Worm (Caenorhabditis elegans): ENCODE data around the gene H14E04.2.
A peak's percentile ranks its signal among the peaks of the same experiment; 100 is the strongest.

H14E04.2 gene

ce11 chrIII:2386483-2386882 lies 10.5 kb downstream of the H14E04.2 start, which contains the start of gene H14E04.3:
TSS of gene H14E04.3 (minus strand) at chrIII:2386583.
- no peak for TF ChIP-seq bed-1 (GFP tag; IDR thresholded peaks at IDR 0.05)
- TF ChIP-seq akir-1 (GFP tag; optimal IDR thresholded peaks at IDR 0.05): no peak
- no peak for TF ChIP-seq hmg-20 (GFP tag; IDR thresholded peaks at IDR 0.05)
- TF ChIP-seq gei-17 (GFP tag; optimal IDR thresholded peaks at IDR 0.05): no peak
- no peak for TF ChIP-seq K11D2.4 (GFP tag; IDR thresholded peaks at IDR 0.05)
- no peak for TF ChIP-seq zfh-2 (GFP tag; conservative IDR thresholded peaks at IDR 0.05)
- no peak for TF ChIP-seq madf-3 (GFP tag; IDR thresholded peaks at IDR 0.05)
- no peak for TF ChIP-seq atf-7 (tag; optimal IDR thresholded peaks at IDR 0.05)
- TF ChIP-seq D2030.7 (GFP tag; IDR thresholded peaks at IDR 0.05): no peak
- no peak for TF ChIP-seq F57A8.1 (GFP tag; optimal IDR thresholded peaks at IDR 0.05)

ce11 chrIII:2391704-2392103 lies 15.7 kb downstream of the H14E04.2 start:
- TF ChIP-seq sptf-2 (GFP tag; optimal IDR thresholded peaks at IDR 0.05): no peak
- TF ChIP-seq rpc-1 (optimal IDR thresholded peaks at IDR 0.05): no peak
- TF ChIP-seq rpc-1 (tag; optimal IDR thresholded peaks at IDR 0.05): no peak
- TF ChIP-seq F57C9.4 (tag; optimal IDR thresholded peaks at IDR 0.05): no peak
- no peak for TF ChIP-seq efl-1 (GFP tag; optimal IDR thresholded peaks at IDR 0.05)
- TF ChIP-seq xnd-1 (tag; optimal IDR thresholded peaks at IDR 0.05): no peak
- TF ChIP-seq ceh-100 (GFP tag; IDR thresholded peaks at IDR 0.05): no peak
- TF ChIP-seq tbp1 (GFP tag; optimal IDR thresholded peaks at IDR 0.05): no peak
- no peak for TF ChIP-seq snpc-4 (GFP tag; optimal IDR thresholded peaks at IDR 0.05)
- no peak for TF ChIP-seq snpc-4 (tag; optimal IDR thresholded peaks at IDR 0.05)
- TF ChIP-seq egrh-3 (GFP tag; IDR thresholded peaks at IDR 0.05): no peak
- no peak for TF ChIP-seq nhr-179 (tag; optimal IDR thresholded peaks at IDR 0.05)
- TF ChIP-seq ztf-6 (GFP tag; IDR thresholded peaks at IDR 0.05): no peak

- TF ChIP-seq lsl-1 (GFP tag; optimal IDR thresholded peaks at IDR 0.05): peak; percentile 26
- TF ChIP-seq egrh-3 (GFP tag; IDR thresholded peaks at IDR 0.05): no peak
- no peak for TF ChIP-seq F57A8.1 (GFP tag; optimal IDR thresholded peaks at IDR 0.05)
These were observed 17.7 kb downstream of the H14E04.2 start for ce11 chrIII:2393666-2394154.

- TF ChIP-seq lsl-1 (GFP tag; optimal IDR thresholded peaks at IDR 0.05) (peak; percentile 17), ztf-26 (tag; optimal IDR thresholded peaks at IDR 0.05) (no peak), lir-1 (GFP tag; conservative IDR thresholded peaks at IDR 0.05) (no peak), ztf-22 (GFP tag; optimal IDR thresholded peaks at IDR 0.05) (no peak), K12H6.12 (tag; optimal IDR thresholded peaks at IDR 0.05) (no peak), lin-35 (GFP tag; optimal IDR thresholded peaks at IDR 0.05) (peak in 2 of 3 experiments; percentile 5 to 72), hlh-12 (tag; optimal IDR thresholded peaks at IDR 0.05) (no peak), F10E7.11 (tag; optimal IDR thresholded peaks at IDR 0.05) (no peak), egl-44 (GFP tag; IDR thresholded peaks at IDR 0.05) (no peak), aptf-2 (GFP tag; conservative IDR thresholded peaks at IDR 0.05) (no peak), efl-1 (GFP tag; optimal IDR thresholded peaks at IDR 0.05) (peak; percentile 51), attf-3 (GFP tag; conservative IDR thresholded peaks at IDR 0.05) (peak; percentile 98), nhr-80 (tag; optimal IDR thresholded peaks at IDR 0.05) (no peak), lin-54 (GFP tag; optimal IDR thresholded peaks at IDR 0.05) (peak; percentile 75), tlf-1 (GFP tag; optimal IDR thresholded peaks at IDR 0.05) (no peak), egrh-3 (GFP tag; IDR thresholded peaks at IDR 0.05) (no peak), hsf-1 (GFP tag; IDR thresholded peaks at IDR 0.05) (no peak), Y79H2A.3 (GFP tag; conservative IDR thresholded peaks at IDR 0.05) (no peak), F37B4.10 (GFP tag; IDR thresholded peaks at IDR 0.05) (no peak), lag-1 (GFP tag; IDR thresholded peaks at IDR 0.05) (no peak), somi-1 (GFP tag; optimal IDR thresholded peaks at IDR 0.05) (no peak), bed-2 (GFP tag; IDR thresholded peaks at IDR 0.05) (no peak)
These were observed 25.4 kb downstream of the H14E04.2 start, which contains the start of the genes cic-1 and strm-1 for ce11 chrIII:2401126-2402123. TSS of gene cic-1 (minus strand) at chrIII:2401221. TSS of gene strm-1 (plus strand) at chrIII:2402070.
